Fruit fly (Drosophila melanogaster) whole organism, embryonic: ENCODE results near the gene Shc.

Experiments
- Asciz ChIP-seq: fragments of 200-800 bp; sonication (Bioruptor generic); optimal IDR thresholded peaks from 2 replicates; lab custom pipeline; 2017; ENCODE audit warnings: missing biosample characterization, mild to moderate bottlenecking, missing genetic modification characterization, missing genetic modification reagents
- BEAF-32 ChIP-seq: fragments of 200-800 bp; sonication (Bioruptor generic); optimal IDR thresholded peaks from 3 replicates; lab custom pipeline; 2017; ENCODE audit warnings: missing biosample characterization, missing genetic modification characterization, mild to moderate bottlenecking, moderate library complexity, missing genetic modification reagents
- CG10267 ChIP-seq: fragments of 200-800 bp; sonication (Bioruptor generic); optimal IDR thresholded peaks from 2 replicates; lab custom pipeline; 2018; ENCODE audit warnings: missing biosample characterization, mild to moderate bottlenecking, missing genetic modification characterization, moderate library complexity
- CG11723 ChIP-seq: fragments of 200-800 bp; sonication (Bioruptor generic); optimal IDR thresholded peaks from 2 replicates; lab custom pipeline; 2017; ENCODE audit warnings: missing biosample characterization, mild to moderate bottlenecking, missing genetic modification characterization
- CG13775 ChIP-seq: fragments of 200-800 bp; sonication (Bioruptor generic); optimal IDR thresholded peaks from 3 replicates; lab custom pipeline; 2017; ENCODE audit warnings: missing biosample characterization, mild to moderate bottlenecking, missing genetic modification characterization
- CG15073 ChIP-seq: fragments of 200-800 bp; sonication (Bioruptor generic); optimal IDR thresholded peaks from 2 replicates; lab custom pipeline; 2016; ENCODE audit warnings: missing biosample characterization, missing genetic modification characterization
- CG16779 ChIP-seq: fragments of 200-800 bp; sonication (Bioruptor generic); IDR thresholded peaks from 2 replicates; pipeline ENCODE4 v1.3.6; 2022; ENCODE audit warnings: missing biosample characterization, missing genetic modification characterization
- CG17359 ChIP-seq: fragments of 200-800 bp; sonication (Bioruptor generic); optimal IDR thresholded peaks from 3 replicates; lab custom pipeline; 2018; ENCODE audit warnings: missing biosample characterization, mild to moderate bottlenecking, missing genetic modification characterization, moderate library complexity
- CG18262 ChIP-seq: fragments of 200-800 bp; optimal IDR thresholded peaks from 3 replicates; lab custom pipeline; 2019; ENCODE audit warnings: missing biosample characterization, mild to moderate bottlenecking, missing genetic modification characterization, moderate library complexity
- CG18476 ChIP-seq: fragments of 200-800 bp; sonication (Bioruptor generic); optimal IDR thresholded peaks from 2 replicates; lab custom pipeline; 2016; ENCODE audit warnings: missing biosample characterization, mild to moderate bottlenecking, missing genetic modification characterization
- CG2120 ChIP-seq: fragments of 200-800 bp; sonication (Bioruptor generic); optimal IDR thresholded peaks from 3 replicates; lab custom pipeline; 2016; ENCODE audit warnings: missing biosample characterization, missing genetic modification characterization
- CG30403 ChIP-seq: fragments of 200-800 bp; sonication (Bioruptor generic); optimal IDR thresholded peaks from 3 replicates; lab custom pipeline; 2016; ENCODE audit warnings: missing biosample characterization, missing genetic modification characterization
- CG31441 ChIP-seq: fragments of 200-800 bp; sonication (Bioruptor generic); IDR thresholded peaks from 2 replicates; pipeline ENCODE4 v1.3.6; 2022; ENCODE audit warnings: missing biosample characterization, missing genetic modification characterization
- CG3726 ChIP-seq: fragments of 200-800 bp; sonication (Bioruptor generic); IDR thresholded peaks from 3 replicates; pipeline ENCODE4, ENCODE4 v1.3.6; 2022; ENCODE audit warnings: missing biosample characterization, missing genetic modification characterization
- CG7556 ChIP-seq: fragments of 200-800 bp; sonication (Bioruptor generic); optimal IDR thresholded peaks from 2 replicates; lab custom pipeline; 2017; ENCODE audit warnings: missing biosample characterization, mild to moderate bottlenecking, missing genetic modification characterization
- CG7745 ChIP-seq: fragments of 200-800 bp; sonication (Bioruptor generic); optimal IDR thresholded peaks from 2 replicates; lab custom pipeline; 2018; ENCODE audit warnings: missing biosample characterization, mild to moderate bottlenecking, missing genetic modification characterization, moderate library complexity
- CG7987 ChIP-seq: fragments of 200-800 bp; sonication (Bioruptor generic); optimal IDR thresholded peaks from 2 replicates; lab custom pipeline; 2018; ENCODE audit warnings: missing biosample characterization, mild to moderate bottlenecking, missing genetic modification characterization, moderate library complexity
- CG8388 ChIP-seq: fragments of 200-800 bp; sonication (Bioruptor generic); optimal IDR thresholded peaks from 2 replicates; lab custom pipeline; 2019; ENCODE audit warnings: missing biosample characterization, mild to moderate bottlenecking, missing genetic modification characterization, moderate library complexity
- CG9727 ChIP-seq: fragments of 200-800 bp; sonication (Bioruptor generic); optimal IDR thresholded peaks from 3 replicates; lab custom pipeline; 2017; ENCODE audit warnings: missing biosample characterization, mild to moderate bottlenecking, missing genetic modification characterization
- CHES-1-like ChIP-seq: fragments of 200-800 bp; sonication (Bioruptor generic); optimal IDR thresholded peaks from 2 replicates; lab custom pipeline; 2016; ENCODE audit warnings: missing biosample characterization, missing genetic modification characterization
- CoRest ChIP-seq: fragments of 200-800 bp; sonication (Bioruptor generic); optimal IDR thresholded peaks from 3 replicates; lab custom pipeline; 2018; ENCODE audit warnings: missing biosample characterization, mild to moderate bottlenecking, missing genetic modification characterization, moderate library complexity
- D19A ChIP-seq: fragments of 200-800 bp; optimal IDR thresholded peaks from 3 replicates; lab custom pipeline; 2019; ENCODE audit warnings: missing biosample characterization, mild to moderate bottlenecking, missing genetic modification characterization, moderate library complexity
- Drgx ChIP-seq: fragments of 200-800 bp; sonication (Bioruptor generic); IDR thresholded peaks from 2 replicates; pipeline ENCODE4 v1.3.6; 2022; ENCODE audit warnings: missing biosample characterization, missing genetic modification characterization
- Ets97D ChIP-seq: fragments of 200-800 bp; sonication (Bioruptor generic); optimal IDR thresholded peaks from 3 replicates; lab custom pipeline; 2016; ENCODE audit warnings: missing biosample characterization, missing genetic modification characterization
- Hr39 ChIP-seq: fragments of >200 bp; optimal IDR thresholded peaks from 2 replicates; lab custom pipeline; 2017
- MESR4 ChIP-seq: fragments of 200-800 bp; sonication (Bioruptor generic); optimal IDR thresholded peaks from 2 replicates; lab custom pipeline; 2018; ENCODE audit warnings: missing biosample characterization, mild to moderate bottlenecking, missing genetic modification characterization, moderate library complexity
- Mad ChIP-seq: fragments of 200-800 bp; sonication (Bioruptor generic); optimal IDR thresholded peaks from 2 replicates; lab custom pipeline; 2016; ENCODE audit warnings: missing biosample characterization, missing genetic modification characterization
- Med ChIP-seq: fragments of 200-800 bp; sonication (Bioruptor generic); peaks from one replicate; lab custom pipeline; 2016; ENCODE audit warnings: missing biosample characterization, missing genetic modification characterization, mild to moderate bottlenecking, inconsistent platforms, moderate library complexity
- Oaz ChIP-seq: fragments of 200-800 bp; sonication (Bioruptor generic); IDR thresholded peaks from 2 replicates; pipeline ENCODE4 v1.3.6; 2022; ENCODE audit warnings: missing biosample characterization, missing genetic modification characterization
- Ptx1 ChIP-seq: fragments of 200-800 bp; sonication (Bioruptor generic); IDR thresholded peaks from 2 replicates; pipeline ENCODE4 v1.3.6; 2022; ENCODE audit warnings: missing biosample characterization, missing genetic modification characterization
- Rfx ChIP-seq: fragments of 200-800 bp; sonication (Bioruptor generic); IDR thresholded peaks from 2 replicates; pipeline ENCODE4 v1.3.6; 2022; ENCODE audit warnings: missing biosample characterization, missing genetic modification characterization
- Sin3A ChIP-seq: fragments of >200 bp; optimal IDR thresholded peaks from 2 replicates; lab custom pipeline; 2018
- Sox100B ChIP-seq: fragments of 200-800 bp; sonication (Bioruptor generic); optimal IDR thresholded peaks from 3 replicates; lab custom pipeline; 2018; ENCODE audit warnings: missing biosample characterization, mild to moderate bottlenecking, missing genetic modification characterization
- Sox102F ChIP-seq: fragments of 200-800 bp; sonication (Bioruptor generic); optimal IDR thresholded peaks from 2 replicates; lab custom pipeline; 2018; ENCODE audit warnings: missing biosample characterization, mild to moderate bottlenecking, missing genetic modification characterization, moderate library complexity
- Sry-β ChIP-seq: fragments of 200-800 bp; sonication (Bioruptor generic); optimal IDR thresholded peaks from 2 replicates; lab custom pipeline; 2018; ENCODE audit warnings: missing biosample characterization, mild to moderate bottlenecking, missing genetic modification characterization, moderate library complexity
- Sry-δ ChIP-seq: fragments of 200-800 bp; sonication (Bioruptor generic); optimal IDR thresholded peaks from 2 replicates; lab custom pipeline; 2016; ENCODE audit warnings: missing biosample characterization, missing genetic modification characterization
- TFAM ChIP-seq: fragments of 200-800 bp; sonication (Bioruptor generic); optimal IDR thresholded peaks from 2 replicates; lab custom pipeline; 2017; ENCODE audit warnings: missing biosample characterization, missing genetic modification characterization, inconsistent platforms
- cwo ChIP-seq: fragments of 200-800 bp; sonication (Bioruptor generic); optimal IDR thresholded peaks from 3 replicates; lab custom pipeline; 2017; ENCODE audit warnings: missing biosample characterization, missing genetic modification characterization, mild to moderate bottlenecking, moderate library complexity, missing genetic modification reagents
- dati ChIP-seq: fragments of 200-800 bp; sonication (Bioruptor generic); IDR thresholded peaks from 2 replicates; pipeline ENCODE4 v1.3.6; 2022; ENCODE audit warnings: missing biosample characterization, missing genetic modification characterization
- exex ChIP-seq: fragments of 200-800 bp; sonication (Bioruptor generic); optimal IDR thresholded peaks from 4 replicates; lab custom pipeline; 2018; ENCODE audit warnings: missing biosample characterization, mild to moderate bottlenecking, missing genetic modification characterization, moderate library complexity
- fd64A ChIP-seq: fragments of 200-800 bp; sonication (Bioruptor generic); optimal IDR thresholded peaks from 3 replicates; lab custom pipeline; 2018; ENCODE audit warnings: missing biosample characterization, mild to moderate bottlenecking, missing genetic modification characterization
- gcm ChIP-seq: fragments of 200-800 bp; sonication (Bioruptor generic); optimal IDR thresholded peaks from 2 replicates; lab custom pipeline; 2019; ENCODE audit warnings: missing biosample characterization, mild to moderate bottlenecking, missing genetic modification characterization, moderate library complexity
- gro ChIP-seq: fragments of 200-800 bp; sonication (Bioruptor generic); optimal IDR thresholded peaks from 2 replicates; lab custom pipeline; 2016; ENCODE audit warnings: missing biosample characterization, missing genetic modification characterization
- ham ChIP-seq: fragments of 200-800 bp; sonication (Bioruptor generic); IDR thresholded peaks from 2 replicates; pipeline ENCODE4 v1.3.6; 2022; ENCODE audit warnings: missing biosample characterization, missing genetic modification characterization
- ken ChIP-seq: fragments of 200-800 bp; sonication (Bioruptor generic); IDR thresholded peaks from 3 replicates; pipeline ENCODE4 v1.3.6; 2022; ENCODE audit warnings: missing biosample characterization, missing genetic modification characterization
- klu ChIP-seq: fragments of 200-800 bp; sonication (Bioruptor generic); IDR thresholded peaks from 2 replicates; pipeline ENCODE4 v1.3.6; 2022; ENCODE audit warnings: missing biosample characterization, missing genetic modification characterization
- lmd ChIP-seq: fragments of 200-800 bp; sonication (Bioruptor generic); IDR thresholded peaks from 2 replicates; pipeline ENCODE4 v1.3.6; 2022; ENCODE audit warnings: missing biosample characterization, missing genetic modification characterization
- otp ChIP-seq: fragments of 200-800 bp; sonication (Bioruptor generic); IDR thresholded peaks from 3 replicates; pipeline ENCODE4, ENCODE4 v1.3.6; 2022; ENCODE audit warnings: missing biosample characterization, missing genetic modification characterization
- p53 ChIP-seq: fragments of 200-800 bp; sonication (Bioruptor generic); optimal IDR thresholded peaks from 2 replicates; lab custom pipeline; 2016; ENCODE audit warnings: missing biosample characterization, missing genetic modification characterization
- pfk ChIP-seq: fragments of 200-800 bp; sonication (Bioruptor generic); optimal IDR thresholded peaks from 2 replicates; lab custom pipeline; 2018; ENCODE audit warnings: missing biosample characterization, mild to moderate bottlenecking, missing genetic modification characterization, moderate library complexity
- pho ChIP-seq: fragments of 200-800 bp; sonication (Bioruptor generic); optimal IDR thresholded peaks from 2 replicates; lab custom pipeline; 2016; ENCODE audit warnings: missing biosample characterization, missing genetic modification characterization
- schlank ChIP-seq: fragments of 200-800 bp; sonication (Bioruptor generic); optimal IDR thresholded peaks from 2 replicates; lab custom pipeline; 2018; ENCODE audit warnings: missing biosample characterization, mild to moderate bottlenecking, missing genetic modification characterization

Shc gene

dm6 chr3L:9397156-9397555, 29.7 kb upstream of the Shc start (continued):
- peak; percentile 60 for TF ChIP-seq CG2120 (GFP tag; lab: Kevin White, UChicago)
- TF ChIP-seq Sin3A (lab: Kevin White, UChicago): no peak
- no peak for TF ChIP-seq Hr39
- no peak for TF ChIP-seq CG7745 (tag; lab: Kevin White, UChicago)
- no peak for TF ChIP-seq MESR4 (GFP tag; lab: Kevin White, UChicago)
- peak; percentile 79 for TF ChIP-seq exex
- TF ChIP-seq Ets97D (GFP tag; lab: Kevin White, UChicago): no peak
- peak; percentile 78 for TF ChIP-seq CG17359 (tag; lab: Kevin White, UChicago)
- peak; percentile 46 for TF ChIP-seq CG11723 (GFP tag; lab: Kevin White, UChicago)
- TF ChIP-seq CG8388 (GFP tag; lab: Kevin White, UChicago): peak; percentile 70
- TF ChIP-seq TFAM (GFP tag; lab: Kevin White, UChicago): peak; percentile 33
- peak; percentile 18 for TF ChIP-seq gcm (GFP tag; lab: Kevin White, UChicago)
- peak; percentile 84 for TF ChIP-seq cwo (GFP tag; lab: Kevin White, UChicago)
- TF ChIP-seq ham (GFP tag; lab: Robert Waterston, UW): peak; percentile 31; the same call in 1 of the 2 replicates
- TF ChIP-seq CHES-1-like: peak; percentile 9
- peak; percentile 35 for TF ChIP-seq CG18476 (GFP tag; lab: Kevin White, UChicago)
- TF ChIP-seq Sry-β (GFP tag; lab: Kevin White, UChicago): no peak
- peak; percentile 5; the same call in 1 of the 3 replicates for TF ChIP-seq CG3726 (GFP tag; lab: Robert Waterston, UW)
- peak; percentile 44 for TF ChIP-seq Drgx (GFP tag; lab: Robert Waterston, UW)
- TF ChIP-seq Ptx1: peak; percentile 26; the same call in 1 of the 2 replicates
- TF ChIP-seq gro (GFP tag; lab: Kevin White, UChicago): peak; percentile 94
- no peak for TF ChIP-seq otp (GFP tag; lab: Robert Waterston, UW)
- 0 out of 2 replicates have a peak, but pooled peaks have one; percentile 48 for TF ChIP-seq CG16779 (GFP tag; lab: Robert Waterston, UW)
- TF ChIP-seq pfk (GFP tag; lab: Kevin White, UChicago): peak; percentile 69
- TF ChIP-seq Asciz (GFP tag; lab: Kevin White, UChicago): peak; percentile 85
- peak; percentile 94 for TF ChIP-seq CG7987 (GFP tag; lab: Kevin White, UChicago)
- no peak for TF ChIP-seq BEAF-32 (GFP tag; lab: Kevin White, UChicago)
- no peak for TF ChIP-seq CG15073 (GFP tag; lab: Kevin White, UChicago)
- peak; percentile 1 for TF ChIP-seq Sox102F (GFP tag; lab: Kevin White, UChicago)
- TF ChIP-seq D19A (tag; lab: Kevin White, UChicago): peak; percentile 19
- peak; percentile 46 for TF ChIP-seq CG18262 (tag; lab: Kevin White, UChicago)
- peak; percentile 35; the same call in 1 of the 2 replicates for TF ChIP-seq CG31441 (GFP tag; lab: Robert Waterston, UW)
- peak; percentile 92 for TF ChIP-seq Med (GFP tag; lab: Kevin White, UChicago)
- no peak for TF ChIP-seq lmd (GFP tag; lab: Robert Waterston, UW)
- no peak for TF ChIP-seq dati (GFP tag; lab: Robert Waterston, UW)
- no peak for TF ChIP-seq klu (GFP tag; lab: Robert Waterston, UW)
- peak; percentile 89 for TF ChIP-seq schlank (tag; lab: Kevin White, UChicago)
- peak; percentile 20 for TF ChIP-seq CG13775 (GFP tag; lab: Kevin White, UChicago)
- TF ChIP-seq fd64A (GFP tag; lab: Kevin White, UChicago): peak; percentile 82
- no peak for TF ChIP-seq CG10267 (tag; lab: Kevin White, UChicago)
- TF ChIP-seq Mad (GFP tag; lab: Kevin White, UChicago): no peak
- TF ChIP-seq Oaz: no peak
- TF ChIP-seq Rfx (GFP tag; lab: Robert Waterston, UW): peak; percentile 69
- peak; percentile 26 for TF ChIP-seq CoRest (tag; lab: Kevin White, UChicago)
- TF ChIP-seq p53 (GFP tag; lab: Kevin White, UChicago): no peak
- TF ChIP-seq CG9727 (GFP tag; lab: Kevin White, UChicago): peak; percentile 69
- TF ChIP-seq ken (GFP tag; lab: Robert Waterston, UW): no peak
- TF ChIP-seq Sox100B (GFP tag; lab: Kevin White, UChicago): peak; percentile 73
- TF ChIP-seq CG30403 (GFP tag; lab: Kevin White, UChicago): no peak
- peak; percentile 67 for TF ChIP-seq CG7556 (GFP tag; lab: Kevin White, UChicago)
- TF ChIP-seq Sry-δ (GFP tag; lab: Kevin White, UChicago): peak; percentile 28
- peak; percentile 43 for TF ChIP-seq pho
